Fruit fly (Drosophila melanogaster) whole organism, embryonic: ENCODE data around the gene CG17344.

ENCODE experiments used
- Antp ChIP-seq: fragments of 200-800 bp; sonication (Bioruptor generic); optimal IDR thresholded peaks from 3 replicates; lab custom pipeline; 2016; ENCODE audit warnings: missing biosample characterization, missing genetic modification characterization
- CG11696 ChIP-seq: fragments of 200-800 bp; sonication (Bioruptor generic); IDR thresholded peaks from 2 replicates; pipeline ENCODE4 v1.3.6; 2022; ENCODE audit warnings: missing biosample characterization, missing genetic modification characterization
- CG12155 ChIP-seq: fragments of 200-800 bp; sonication (Bioruptor generic); optimal IDR thresholded peaks from 3 replicates; lab custom pipeline; 2016; ENCODE audit warnings: missing biosample characterization, missing genetic modification characterization
- CG12744 ChIP-seq: fragments of 200-800 bp; sonication (Bioruptor generic); optimal IDR thresholded peaks from 2 replicates; lab custom pipeline; 2016; ENCODE audit warnings: missing biosample characterization, missing genetic modification characterization
- CG13287 ChIP-seq: fragments of 200-800 bp; sonication (Bioruptor generic); IDR thresholded peaks from 2 replicates; pipeline ENCODE4 v1.3.6; 2022; ENCODE audit warnings: missing biosample characterization, missing genetic modification characterization; ENCODE audit not compliant: partially characterized antibody
- CG15696 ChIP-seq: fragments of 200-800 bp; sonication (Bioruptor generic); optimal IDR thresholded peaks from 2 replicates; lab custom pipeline; 2019; ENCODE audit warnings: missing biosample characterization, mild to moderate bottlenecking, missing genetic modification characterization, moderate library complexity
- CG1603 ChIP-seq: fragments of 200-800 bp; sonication (Bioruptor generic); optimal IDR thresholded peaks from 2 replicates; lab custom pipeline; 2019; ENCODE audit warnings: missing biosample characterization, mild to moderate bottlenecking, missing genetic modification characterization, moderate library complexity
- CG1647 ChIP-seq: fragments of 200-800 bp; sonication (Bioruptor generic); optimal IDR thresholded peaks from 3 replicates; lab custom pipeline; 2016; ENCODE audit warnings: missing biosample characterization, missing genetic modification characterization
- CG17802 ChIP-seq: fragments of 200-800 bp; sonication (Bioruptor generic); optimal IDR thresholded peaks from 2 replicates; lab custom pipeline; 2018; ENCODE audit warnings: missing biosample characterization, mild to moderate bottlenecking, missing genetic modification characterization, moderate library complexity
- CG30403 ChIP-seq: fragments of 200-800 bp; sonication (Bioruptor generic); optimal IDR thresholded peaks from 3 replicates; lab custom pipeline; 2016; ENCODE audit warnings: missing biosample characterization, missing genetic modification characterization
- CG31441 ChIP-seq: fragments of 200-800 bp; sonication (Bioruptor generic); IDR thresholded peaks from 2 replicates; pipeline ENCODE4 v1.3.6; 2022; ENCODE audit warnings: missing biosample characterization, missing genetic modification characterization
- CG32767 ChIP-seq: fragments of 200-800 bp; sonication (Bioruptor generic); IDR thresholded peaks from 2 replicates; pipeline ENCODE4 v1.3.6; 2022; ENCODE audit warnings: missing biosample characterization, missing genetic modification characterization
- CG34376 ChIP-seq: fragments of 200-800 bp; sonication (Bioruptor generic); optimal IDR thresholded peaks from 2 replicates; lab custom pipeline; 2018; ENCODE audit warnings: missing biosample characterization, mild to moderate bottlenecking, missing genetic modification characterization
- CG6683 ChIP-seq: fragments of 200-800 bp; sonication (Bioruptor generic); optimal IDR thresholded peaks from 2 replicates; lab custom pipeline; 2017; ENCODE audit warnings: missing biosample characterization, mild to moderate bottlenecking, missing genetic modification characterization, missing genetic modification reagents
- CG6689 ChIP-seq: fragments of 200-800 bp; sonication (Bioruptor generic); IDR thresholded peaks from 2 replicates; pipeline ENCODE4 v1.3.6; 2022; ENCODE audit warnings: missing biosample characterization, missing genetic modification characterization
- CG7372 ChIP-seq: fragments of 200-800 bp; sonication (Bioruptor generic); IDR thresholded peaks from 2 replicates; pipeline ENCODE4 v1.3.6; 2022; ENCODE audit warnings: missing biosample characterization, missing genetic modification characterization
- CG7963 ChIP-seq: fragments of 200-800 bp; sonication (Bioruptor generic); IDR thresholded peaks from 3 replicates; pipeline ENCODE4 v1.3.6; 2022; ENCODE audit warnings: missing biosample characterization, missing genetic modification characterization; ENCODE audit not compliant: partially characterized antibody
- CG9215 ChIP-seq: fragments of 200-800 bp; sonication (Bioruptor generic); IDR thresholded peaks from 2 replicates; pipeline ENCODE4 v1.3.6; 2022; ENCODE audit warnings: missing biosample characterization, missing genetic modification characterization
- CG9797 ChIP-seq: fragments of 200-800 bp; sonication (Bioruptor generic); optimal IDR thresholded peaks from 3 replicates; lab custom pipeline; 2018; ENCODE audit warnings: missing biosample characterization, mild to moderate bottlenecking, missing genetic modification characterization
- CG9876 ChIP-seq: fragments of 200-800 bp; sonication (Bioruptor generic); optimal IDR thresholded peaks from 2 replicates; lab custom pipeline; 2016; ENCODE audit warnings: missing biosample characterization, missing genetic modification characterization
- CHES-1-like ChIP-seq: fragments of 200-800 bp; sonication (Bioruptor generic); optimal IDR thresholded peaks from 2 replicates; lab custom pipeline; 2016; ENCODE audit warnings: missing biosample characterization, missing genetic modification characterization
- CrebB ChIP-seq: fragments of 200-800 bp; sonication (Bioruptor generic); optimal IDR thresholded peaks from 3 replicates; lab custom pipeline; 2018; ENCODE audit warnings: missing biosample characterization, mild to moderate bottlenecking, missing genetic modification characterization
- Dp ChIP-seq: fragments of 200-800 bp; sonication (Bioruptor generic); optimal IDR thresholded peaks from 2 replicates; lab custom pipeline; 2018; ENCODE audit warnings: missing biosample characterization, mild to moderate bottlenecking, missing genetic modification characterization, moderate library complexity
- Dref ChIP-seq: fragments of 200-800 bp; sonication (Bioruptor generic); IDR thresholded peaks from 2 replicates; pipeline ENCODE4 v1.3.6; 2022; ENCODE audit warnings: missing biosample characterization, missing genetic modification characterization
- HHEX ChIP-seq: fragments of 200-800 bp; sonication (Bioruptor generic); optimal IDR thresholded peaks from 3 replicates; lab custom pipeline; 2017; ENCODE audit warnings: missing biosample characterization, mild to moderate bottlenecking, missing genetic modification characterization, missing genetic modification reagents
- Hand ChIP-seq: fragments of 200-800 bp; sonication (Bioruptor generic); optimal IDR thresholded peaks from 2 replicates; lab custom pipeline; 2017; ENCODE audit warnings: mild to moderate bottlenecking, missing biosample characterization, missing genetic modification reagents, missing genetic modification characterization
- Hmr ChIP-seq: fragments of 200-800 bp; sonication (Bioruptor generic); optimal IDR thresholded peaks from 3 replicates; lab custom pipeline; 2017; ENCODE audit warnings: mild to moderate bottlenecking, missing biosample characterization, missing genetic modification reagents, missing genetic modification characterization
- Lim3 ChIP-seq: fragments of 200-800 bp; sonication (Bioruptor generic); IDR thresholded peaks from 2 replicates; pipeline ENCODE4 v1.3.6; 2022; ENCODE audit warnings: missing biosample characterization, missing genetic modification characterization
- Mad ChIP-seq: fragments of 200-800 bp; sonication (Bioruptor generic); optimal IDR thresholded peaks from 2 replicates; lab custom pipeline; 2016; ENCODE audit warnings: missing biosample characterization, missing genetic modification characterization
- Max ChIP-seq: fragments of 200-800 bp; sonication (Bioruptor generic); optimal IDR thresholded peaks from 2 replicates; lab custom pipeline; 2016; ENCODE audit warnings: missing biosample characterization, mild to moderate bottlenecking, missing genetic modification characterization
- NC2β ChIP-seq: fragments of 200-800 bp; sonication (Bioruptor generic); optimal IDR thresholded peaks from 2 replicates; lab custom pipeline; 2016; ENCODE audit warnings: missing biosample characterization, missing genetic modification characterization
- NFAT ChIP-seq: fragments of 200-800 bp; sonication (Bioruptor generic); IDR thresholded peaks from 2 replicates; pipeline ENCODE4 v1.3.6; 2022; ENCODE audit warnings: missing biosample characterization, missing genetic modification characterization
- Ptx1 ChIP-seq: fragments of 200-800 bp; sonication (Bioruptor generic); IDR thresholded peaks from 2 replicates; pipeline ENCODE4 v1.3.6; 2022; ENCODE audit warnings: missing biosample characterization, missing genetic modification characterization
- br ChIP-seq: fragments of >200 bp; optimal IDR thresholded peaks from 2 replicates; lab custom pipeline; 2017
- danr ChIP-seq: fragments of 200-800 bp; sonication (Bioruptor generic); IDR thresholded peaks from 2 replicates; pipeline ENCODE4 v1.3.6; 2022; ENCODE audit warnings: missing biosample characterization, missing genetic modification characterization
- dmrt11E ChIP-seq: fragments of 200-800 bp; sonication (Bioruptor generic); optimal IDR thresholded peaks from 3 replicates; lab custom pipeline; 2018; ENCODE audit warnings: missing biosample characterization, mild to moderate bottlenecking, missing genetic modification characterization, moderate library complexity
- dysf ChIP-seq: fragments of 200-800 bp; sonication (Bioruptor generic); IDR thresholded peaks from 3 replicates; pipeline ENCODE4 v1.3.6; 2022; ENCODE audit warnings: missing biosample characterization, missing genetic modification characterization
- en ChIP-seq: fragments of 200-800 bp; sonication (Bioruptor generic); optimal IDR thresholded peaks from 2 replicates; lab custom pipeline; 2016; ENCODE audit warnings: missing biosample characterization, missing genetic modification characterization
- gem ChIP-seq: fragments of 200-800 bp; sonication (Bioruptor generic); optimal IDR thresholded peaks from 2 replicates; lab custom pipeline; 2019; ENCODE audit warnings: missing biosample characterization, mild to moderate bottlenecking, missing genetic modification characterization, moderate library complexity
- her ChIP-seq: fragments of 200-800 bp; sonication (Bioruptor generic); optimal IDR thresholded peaks from 2 replicates; lab custom pipeline; 2016; ENCODE audit warnings: missing biosample characterization, missing genetic modification characterization
- lbe ChIP-seq: fragments of 200-800 bp; sonication (Bioruptor generic); optimal IDR thresholded peaks from 2 replicates; lab custom pipeline; 2016; ENCODE audit warnings: missing biosample characterization, mild to moderate bottlenecking, missing genetic modification characterization
- mirr ChIP-seq: fragments of 200-800 bp; sonication (Bioruptor generic); optimal IDR thresholded peaks from 3 replicates; lab custom pipeline; 2018; ENCODE audit warnings: missing biosample characterization, mild to moderate bottlenecking, missing genetic modification characterization
- nerfin-1 ChIP-seq: fragments of 200-800 bp; sonication (Bioruptor generic); optimal IDR thresholded peaks from 3 replicates; lab custom pipeline; 2019; ENCODE audit warnings: missing biosample characterization, mild to moderate bottlenecking, missing genetic modification characterization, moderate library complexity
- p53 ChIP-seq: fragments of 200-800 bp; sonication (Bioruptor generic); optimal IDR thresholded peaks from 2 replicates; lab custom pipeline; 2016; ENCODE audit warnings: missing biosample characterization, missing genetic modification characterization
- pb ChIP-seq: fragments of 200-800 bp; sonication (Bioruptor generic); optimal IDR thresholded peaks from 3 replicates; lab custom pipeline; 2016; ENCODE audit warnings: missing biosample characterization, missing genetic modification characterization
- ranshi ChIP-seq: fragments of 200-800 bp; sonication (Bioruptor generic); IDR thresholded peaks from 2 replicates; pipeline ENCODE4 v1.3.6; 2022; ENCODE audit warnings: missing biosample characterization, missing genetic modification characterization
- rib ChIP-seq: fragments of 200-800 bp; sonication (Bioruptor generic); IDR thresholded peaks from 2 replicates; pipeline ENCODE4 v1.3.6; 2022; ENCODE audit warnings: missing biosample characterization, missing genetic modification characterization
- slou ChIP-seq: fragments of 200-800 bp; sonication (Bioruptor generic); optimal IDR thresholded peaks from 3 replicates; lab custom pipeline; 2016; ENCODE audit warnings: missing biosample characterization, missing genetic modification characterization
- sqz ChIP-seq: fragments of 200-800 bp; sonication (Bioruptor generic); optimal IDR thresholded peaks from 3 replicates; lab custom pipeline; 2018; ENCODE audit warnings: missing biosample characterization, mild to moderate bottlenecking, missing genetic modification characterization
- stc ChIP-seq: fragments of 200-800 bp; sonication (Bioruptor generic); IDR thresholded peaks from 2 replicates; pipeline ENCODE4 v1.3.6; 2022; ENCODE audit warnings: missing biosample characterization, missing genetic modification characterization
- unpg ChIP-seq: fragments of 200-800 bp; sonication (Bioruptor generic); optimal IDR thresholded peaks from 3 replicates; lab custom pipeline; 2018; ENCODE audit warnings: missing biosample characterization, mild to moderate bottlenecking, missing genetic modification characterization, moderate library complexity

Gene CG17344

DNA sequence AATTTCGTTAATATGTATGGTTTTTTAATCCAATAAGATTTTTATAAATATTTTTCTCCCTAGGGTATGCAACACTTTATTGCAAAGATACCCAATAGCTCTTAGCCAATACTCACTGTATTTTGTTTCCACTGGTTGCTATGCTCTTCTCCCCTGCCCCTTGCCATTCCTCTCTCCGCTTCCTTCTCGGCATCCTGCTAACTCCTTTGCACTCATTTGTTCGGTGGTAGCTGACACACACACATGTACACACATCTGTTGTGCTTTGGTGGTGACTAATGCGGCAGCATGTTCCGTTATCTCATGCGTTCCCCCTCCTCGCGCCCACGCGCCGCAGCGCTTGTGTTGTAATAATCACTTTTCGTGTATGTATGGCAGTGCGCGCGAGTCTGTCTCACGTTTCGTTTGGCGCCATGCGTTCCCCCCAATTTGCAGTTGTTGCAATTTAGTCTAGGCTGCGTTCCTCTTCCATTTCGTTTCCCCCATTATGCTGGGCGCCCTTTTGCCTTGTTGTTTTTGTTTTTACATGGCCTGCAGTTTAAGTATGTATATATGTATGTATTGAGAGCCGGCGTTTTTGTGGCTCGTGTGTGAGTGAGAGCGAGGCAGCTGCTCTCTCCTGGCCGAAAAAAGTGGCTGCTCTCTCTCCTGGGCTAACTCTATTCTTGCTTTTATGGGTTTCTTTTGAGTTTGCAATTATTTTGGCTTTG, 33.1 kb downstream of the CG17344 start, which contains the start of gene Polr1D (continued):
- TF ChIP-seq CG30403 (GFP tag; lab: Kevin White, UChicago) (no peak), nerfin-1 (peak; percentile 61), sqz (GFP tag; lab: Kevin White, UChicago) (peak; percentile 40), Antp (GFP tag; lab: Kevin White, UChicago) (no peak), HHEX (no peak), CG11696 (GFP tag; lab: Robert Waterston, UW) (0 out of 2 replicates have a peak, but pooled peaks have one; percentile 17), CG32767 (GFP tag; lab: Robert Waterston, UW) (peak; percentile 83), Lim3 (no peak), CG9876 (no peak), CG12744 (GFP tag; lab: Kevin White, UChicago) (no peak), Mad (GFP tag; lab: Kevin White, UChicago) (no peak), p53 (GFP tag; lab: Kevin White, UChicago) (no peak), en (GFP tag; lab: Kevin White, UChicago) (no peak), Hand (GFP tag; lab: Kevin White, UChicago) (no peak), CG15696 (tag; lab: Kevin White, UChicago) (no peak), Dp (GFP tag; lab: Kevin White, UChicago) (no peak), unpg (no peak), CG31441 (GFP tag; lab: Robert Waterston, UW) (no peak), stc (GFP tag; lab: Robert Waterston, UW) (no peak), Ptx1 (GFP tag; lab: Robert Waterston, UW) (0 out of 2 replicates have a peak, but pooled peaks have one; percentile 35), CG17802 (tag; lab: Kevin White, UChicago) (no peak), Hmr (GFP tag; lab: Kevin White, UChicago) (no peak), CrebB (no peak), slou (no peak), dysf (GFP tag; lab: Robert Waterston, UW) (peak; percentile 21; the same call in 1 of the 3 replicates), ranshi (GFP tag; lab: Robert Waterston, UW) (no peak), danr (GFP tag; lab: Robert Waterston, UW) (no peak), CHES-1-like (GFP tag; lab: Kevin White, UChicago) (no peak), CG9797 (GFP tag; lab: Kevin White, UChicago) (no peak), NC2β (GFP tag; lab: Kevin White, UChicago) (no peak), CG13287 (peak; percentile 43), NFAT (GFP tag; lab: Robert Waterston, UW) (no peak), CG12155 (GFP tag; lab: Kevin White, UChicago) (no peak), gem (tag; lab: Kevin White, UChicago) (peak; percentile 48), CG6689 (no peak), her (GFP tag; lab: Kevin White, UChicago) (no peak), Dref (GFP tag; lab: Robert Waterston, UW) (no peak), dmrt11E (tag; lab: Kevin White, UChicago) (no peak), pb (GFP tag; lab: Kevin White, UChicago) (no peak), CG7963 (GFP tag; lab: Robert Waterston, UW) (no peak), rib (GFP tag; lab: Robert Waterston, UW) (peak; percentile 88), CG1647 (GFP tag; lab: Kevin White, UChicago) (no peak), CG1603 (tag; lab: Kevin White, UChicago) (no peak), lbe (GFP tag; lab: Kevin White, UChicago) (no peak), CG34376 (no peak), CG7372 (GFP tag; lab: Robert Waterston, UW) (no peak), CG9215 (GFP tag; lab: Robert Waterston, UW) (no peak), Max (GFP tag; lab: Kevin White, UChicago) (no peak), CG6683 (GFP tag; lab: Kevin White, UChicago) (no peak), br (lab: Kevin White, UChicago) (no peak), mirr (peak; percentile 76)
